Worm (Caenorhabditis elegans) whole organism, early embryonic: ENCODE measurements around the gene R07E5.4.

Source experiments
- aly-1 ChIP-seq: sonication (generic microtip); optimal IDR thresholded peaks from 2 replicates; lab custom pipeline; 2016; ENCODE audit warnings: missing genetic modification characterization, missing compliant biosample characterization
- ama-1 ChIP-seq: fragments of 150-350 bp; optimal IDR thresholded peaks from 2 replicates; lab custom pipeline; 2014
- hnd-1 ChIP-seq: sonication (generic microtip); optimal IDR thresholded peaks from 2 replicates; lab custom pipeline; 2016; ENCODE audit warnings: missing genetic modification characterization, missing compliant biosample characterization
- tbx-11 ChIP-seq: fragments of 200-800 bp; sonication (Bioruptor generic); IDR thresholded peaks from 2 replicates; pipeline ENCODE4 v1.3.6; 2022; ENCODE audit warnings: missing genetic modification characterization, missing compliant biosample characterization

- no peak for TF ChIP-seq ama-1
- TF ChIP-seq hnd-1, result no peak
- no peak for TF ChIP-seq tbx-11 (GFP tag; lab: Robert Waterston, UW)
- TF ChIP-seq aly-1 (tag; lab: Kevin White, UChicago), result no peak
Measured at ce11 chrIII:4407144-4407543, 12.5 kb downstream of the R07E5.4 start, which contains the start of gene prdx-3.
